Fruit fly (Drosophila melanogaster): ENCODE measurements around the gene RpL37-1.

dm6 chrX:15111888-15112287 is 27.3 kb downstream of the RpL37-1 start:
- TF ChIP-seq CG7045 (GFP tag; optimal IDR thresholded peaks at IDR 0.05), result no peak
- no peak for TF ChIP-seq CG33017 (tag; optimal IDR thresholded peaks at IDR 0.05)

All from whole organism, adult.